Worm (Caenorhabditis elegans): Measurements from ENCODE around the gene stc-1.
A peak's percentile ranks its signal among the peaks of the same experiment; 100 is the strongest.

stc-1 gene

ce11 chrII:8610085-8610484, 44.1 kb upstream of the stc-1 start, which contains the start of gene F28C6.9:
F28C6.9 (minus strand) TSS chrII:8610185.
- TF ChIP-seq nhr-28 (tag; optimal IDR thresholded peaks at IDR 0.05): no peak
- TF ChIP-seq bed-3 (GFP tag; optimal IDR thresholded peaks at IDR 0.05): no peak
- TF ChIP-seq lin-32 (GFP tag; optimal IDR thresholded peaks at IDR 0.05): no peak
- TF ChIP-seq nhr-2 (tag; optimal IDR thresholded peaks at IDR 0.05): no peak
- no peak for TF ChIP-seq blmp-1 (tag; optimal IDR thresholded peaks at IDR 0.05)
- no peak for TF ChIP-seq mab-5 (tag; optimal IDR thresholded peaks at IDR 0.05)
- TF ChIP-seq elt-3 (tag; optimal IDR thresholded peaks at IDR 0.05): no peak
- no peak for TF ChIP-seq pha-4 (tag; optimal IDR thresholded peaks at IDR 0.05)

ce11 chrII:8607662-8608061, 41.7 kb upstream of the stc-1 start, which contains the start of gene F28C6.10:
F28C6.10 (plus strand) TSS chrII:8607962.
- no peak for TF ChIP-seq tbx-8 (GFP tag; optimal IDR thresholded peaks at IDR 0.05)
- no peak for TF ChIP-seq unc-120 (tag; optimal IDR thresholded peaks at IDR 0.05; ENCODE audit: poor library complexity, severe bottlenecking)
- no peak for TF ChIP-seq ceh-43 (GFP tag; optimal IDR thresholded peaks at IDR 0.05)
- no peak for TF ChIP-seq sptf-1 (tag; optimal IDR thresholded peaks at IDR 0.05)
- no peak for TF ChIP-seq hlh-1 (tag; optimal IDR thresholded peaks at IDR 0.05)
- no peak for TF ChIP-seq blmp-1 (tag; optimal IDR thresholded peaks at IDR 0.05)
- no peak for TF ChIP-seq M03D4.4 (tag; optimal IDR thresholded peaks at IDR 0.05)

- TF ChIP-seq drap-1 (GFP tag; optimal IDR thresholded peaks at IDR 0.05) (no peak), bed-3 (GFP tag; optimal IDR thresholded peaks at IDR 0.05) (no peak), lin-13 (tag; optimal IDR thresholded peaks at IDR 0.05) (no peak)
These were observed 40.6 kb upstream of the stc-1 start, which contains the start of gene F28C6.8 for ce11 chrII:8606549-8606948. F28C6.8 (plus strand) TSS chrII:8606849.

ce11 chrII:8603567-8604359, 37.8 kb upstream of the stc-1 start, which contains the start of gene suf-1:
suf-1 (plus strand) TSS chrII:8603846.
- no peak for TF ChIP-seq drap-1 (GFP tag; optimal IDR thresholded peaks at IDR 0.05)
- no peak for TF ChIP-seq zip-8 (tag; optimal IDR thresholded peaks at IDR 0.05)
- no peak for TF ChIP-seq ztf-11 (tag; optimal IDR thresholded peaks at IDR 0.05)
- peak; percentile 62 for TF ChIP-seq ces-1 (GFP tag; optimal IDR thresholded peaks at IDR 0.05)
- TF ChIP-seq lsy-2 (tag; optimal IDR thresholded peaks at IDR 0.05): peak; percentile 33

ce11 chrII:8602337-8602944, 36.5 kb upstream of the stc-1 start, which contains the start of the genes cpf-1 and rpl-26:
cpf-1 (minus strand) TSS chrII:8602440.
rpl-26 (plus strand) TSS chrII:8602785.
- TF ChIP-seq lsy-2 (tag; optimal IDR thresholded peaks at IDR 0.05) (peak; percentile 78), hlh-1 (tag; optimal IDR thresholded peaks at IDR 0.05) (peak; percentile 1), ceh-43 (GFP tag; optimal IDR thresholded peaks at IDR 0.05) (no peak), mep-1 (tag; optimal IDR thresholded peaks at IDR 0.05) (peak; percentile 74), unc-62 (GFP tag; optimal IDR thresholded peaks at IDR 0.05) (no peak), unc-120 (tag; optimal IDR thresholded peaks at IDR 0.05; ENCODE audit: poor library complexity, severe bottlenecking) (no peak), ces-1 (GFP tag; optimal IDR thresholded peaks at IDR 0.05) (peak; percentile 49), pha-4 (tag; optimal IDR thresholded peaks at IDR 0.05) (peak; percentile 32), ceh-39 (tag; optimal IDR thresholded peaks at IDR 0.05) (peak; percentile 7), blmp-1 (tag; optimal IDR thresholded peaks at IDR 0.05) (no peak), nhr-237 (tag; optimal IDR thresholded peaks at IDR 0.05) (peak; percentile 54)

ce11 chrII:8600165-8600564, 34.2 kb upstream of the stc-1 start, which contains the start of gene pigg-1:
pigg-1 (minus strand) TSS chrII:8600265.
- TF ChIP-seq lsy-2 (tag; optimal IDR thresholded peaks at IDR 0.05) (no peak), nhr-76 (tag; optimal IDR thresholded peaks at IDR 0.05) (no peak), elt-1 (tag; optimal IDR thresholded peaks at IDR 0.05; ENCODE audit: borderline replicate concordance, insufficient read depth) (no peak), mls-2 (tag; optimal IDR thresholded peaks at IDR 0.05) (no peak), zip-8 (tag; optimal IDR thresholded peaks at IDR 0.05) (no peak), nhr-237 (tag; optimal IDR thresholded peaks at IDR 0.05) (no peak)
